Worm (Caenorhabditis elegans): ENCODE results near the gene ncs-4.

Gene ncs-4

ce11 chrX:10218779-10219178 lies 42.5 kb downstream of the ncs-4 start, which contains the start of gene F44A6.5:
Gene F44A6.5 (minus strand): TSS chrX:10218929.
- TF ChIP-seq pha-4 (tag; optimal IDR thresholded peaks at IDR 0.05) = peak; percentile 53
- no peak for TF ChIP-seq fos-1 (tag; optimal IDR thresholded peaks at IDR 0.05)
- TF ChIP-seq nhr-28 (tag; optimal IDR thresholded peaks at IDR 0.05) = no peak
- TF ChIP-seq ztf-4 (tag; optimal IDR thresholded peaks at IDR 0.05) = no peak
- TF ChIP-seq nhr-237 (tag; optimal IDR thresholded peaks at IDR 0.05) = no peak
- peak; percentile 46 for TF ChIP-seq jun-1 (tag; optimal IDR thresholded peaks at IDR 0.05)
- TF ChIP-seq mdl-1 (tag; optimal IDR thresholded peaks at IDR 0.05) = peak; percentile 18
- TF ChIP-seq tbx-2 (tag; optimal IDR thresholded peaks at IDR 0.05) = no peak
- TF ChIP-seq ceh-16 (tag; optimal IDR thresholded peaks at IDR 0.05) = no peak
- no peak for TF ChIP-seq unc-39 (tag; optimal IDR thresholded peaks at IDR 0.05)
- peak; percentile 85 for TF ChIP-seq nhr-43 (tag; optimal IDR thresholded peaks at IDR 0.05; ENCODE audit: poor library complexity, severe bottlenecking)
- TF ChIP-seq elt-1 (tag; optimal IDR thresholded peaks at IDR 0.05) = no peak
- no peak for TF ChIP-seq lin-39 (tag; optimal IDR thresholded peaks at IDR 0.05)
- TF ChIP-seq nhr-76 (tag; optimal IDR thresholded peaks at IDR 0.05) = no peak
- TF ChIP-seq skn-1 (tag; optimal IDR thresholded peaks at IDR 0.05) = peak; percentile 84
- no peak for TF ChIP-seq ceh-9 (tag; optimal IDR thresholded peaks at IDR 0.05)
- peak; percentile 70 for TF ChIP-seq nhr-25 (tag; optimal IDR thresholded peaks at IDR 0.05)
- no peak for TF ChIP-seq unc-62 (GFP tag; optimal IDR thresholded peaks at IDR 0.05)
- no peak for TF ChIP-seq nhr-77 (tag; optimal IDR thresholded peaks at IDR 0.05)
- TF ChIP-seq ama-1 (optimal IDR thresholded peaks at IDR 0.05) = no peak
- no peak for TF ChIP-seq sea-2 (GFP tag; optimal IDR thresholded peaks at IDR 0.05)
- no peak for TF ChIP-seq ceh-28 (tag; optimal IDR thresholded peaks at IDR 0.05)
- TF ChIP-seq R02D3.7 (tag; optimal IDR thresholded peaks at IDR 0.05) = no peak
- TF ChIP-seq eor-1 (tag; optimal IDR thresholded peaks at IDR 0.05) = no peak
- TF ChIP-seq mml-1 (tag; optimal IDR thresholded peaks at IDR 0.05) = no peak
- TF ChIP-seq nhr-67 (tag; optimal IDR thresholded peaks at IDR 0.05) = no peak
- peak in 1 of 3 experiments; percentile 13 for TF ChIP-seq elt-3 (tag; optimal IDR thresholded peaks at IDR 0.05)
- no peak for TF ChIP-seq nhr-12 (tag; optimal IDR thresholded peaks at IDR 0.05)
- TF ChIP-seq lin-15B (tag; optimal IDR thresholded peaks at IDR 0.05) = no peak
- TF ChIP-seq hmg-11 (tag; optimal IDR thresholded peaks at IDR 0.05) = no peak
- peak; percentile 33 for TF ChIP-seq nfya-1 (tag; optimal IDR thresholded peaks at IDR 0.05; ENCODE audit: insufficient read depth)
- TF ChIP-seq zag-1 (tag; optimal IDR thresholded peaks at IDR 0.05) = no peak
- TF ChIP-seq egl-27 (tag; optimal IDR thresholded peaks at IDR 0.05) = no peak
- no peak for TF ChIP-seq egl-5 (tag; optimal IDR thresholded peaks at IDR 0.05)
- TF ChIP-seq ZK546.5 (tag; optimal IDR thresholded peaks at IDR 0.05) = no peak
- TF ChIP-seq fkh-2 (tag; optimal IDR thresholded peaks at IDR 0.05) = no peak
- no peak for TF ChIP-seq snpc-4 (tag; optimal IDR thresholded peaks at IDR 0.05)
- TF ChIP-seq fkh-10 (GFP tag; optimal IDR thresholded peaks at IDR 0.05) = no peak
- TF ChIP-seq daf-12 (tag; optimal IDR thresholded peaks at IDR 0.05) = no peak
- no peak for TF ChIP-seq aly-2 (tag; optimal IDR thresholded peaks at IDR 0.05)
- no peak for TF ChIP-seq lsy-12 (tag; optimal IDR thresholded peaks at IDR 0.05)
- peak; percentile 77 for TF ChIP-seq elt-2 (tag; optimal IDR thresholded peaks at IDR 0.05)
- peak; percentile 16 for TF ChIP-seq pqm-1 (tag; optimal IDR thresholded peaks at IDR 0.05)
- TF ChIP-seq ceh-82 (tag; optimal IDR thresholded peaks at IDR 0.05) = no peak
- TF ChIP-seq nhr-23 (tag; optimal IDR thresholded peaks at IDR 0.05) = peak; percentile 14
- no peak for TF ChIP-seq ztf-11 (tag; optimal IDR thresholded peaks at IDR 0.05)
- no peak for TF ChIP-seq nhr-11 (tag; optimal IDR thresholded peaks at IDR 0.05)

ce11 chrX:10219184-10219705 lies 42.9 kb downstream of the ncs-4 start:
- TF ChIP-seq jun-1 (tag; optimal IDR thresholded peaks at IDR 0.05) (no peak), mml-1 (tag; optimal IDR thresholded peaks at IDR 0.05) (no peak), pha-4 (tag; optimal IDR thresholded peaks at IDR 0.05) (no peak), nhr-77 (tag; optimal IDR thresholded peaks at IDR 0.05) (no peak), unc-62 (GFP tag; optimal IDR thresholded peaks at IDR 0.05) (no peak), snpc-4 (tag; optimal IDR thresholded peaks at IDR 0.05) (no peak)
